Worm (Caenorhabditis elegans) whole organism, L4 larva: ENCODE data around the gene acn-1.

Experiments
- F26F4.8 ChIP-seq: fragments of 200-800 bp; sonication (Bioruptor generic); conservative IDR thresholded peaks from 2 replicates; pipeline ENCODE4 v1.3.6; 2022; ENCODE audit warnings: missing genetic modification characterization, missing compliant biosample characterization
- F37D6.2 ChIP-seq: sonication (generic microtip); optimal IDR thresholded peaks from 2 replicates; lab custom pipeline; 2016; ENCODE audit warnings: mild to moderate bottlenecking, missing genetic modification characterization, missing compliant biosample characterization
- F44E2.7 ChIP-seq: fragments of 200-800 bp; sonication (Bioruptor generic); IDR thresholded peaks from 2 replicates; pipeline ENCODE4 v2.1.2; 2022; ENCODE audit warnings: missing genetic modification characterization, missing compliant biosample characterization
- T26A8.4 ChIP-seq: fragments of 200-800 bp; sonication (Bioruptor generic); IDR thresholded peaks from 2 replicates; pipeline ENCODE4 v1.3.6; 2022; ENCODE audit warnings: missing genetic modification characterization, missing compliant biosample characterization
- Y48G9A.11 ChIP-seq: fragments of 200-800 bp; sonication (Bioruptor generic); IDR thresholded peaks from 2 replicates; pipeline ENCODE4 v1.3.6; 2022; ENCODE audit warnings: missing genetic modification reagents, missing genetic modification characterization, missing compliant biosample characterization
- Y5F2A.4 ChIP-seq: fragments of 200-800 bp; sonication (Bioruptor generic); optimal IDR thresholded peaks from 2 replicates; lab custom pipeline; 2018; ENCODE audit warnings: mild to moderate bottlenecking, missing genetic modification characterization, missing compliant biosample characterization
- Y75B8A.6 ChIP-seq: fragments of 200-800 bp; sonication (Bioruptor generic); IDR thresholded peaks from 2 replicates; pipeline ENCODE4 v1.3.6; 2022; ENCODE audit warnings: missing genetic modification reagents, missing genetic modification characterization, missing compliant biosample characterization
- ZK337.2 ChIP-seq: fragments of 200-800 bp; sonication (Bioruptor generic); IDR thresholded peaks from 2 replicates; pipeline ENCODE4 v1.3.6; 2022; ENCODE audit warnings: missing genetic modification reagents, missing genetic modification characterization, missing compliant biosample characterization
- aly-2 ChIP-seq: sonication (generic microtip); optimal IDR thresholded peaks from 2 replicates; lab custom pipeline; 2018; ENCODE audit warnings: missing biosample characterization, missing genetic modification characterization
- ama-1 ChIP-seq: fragments of 150-350 bp; optimal IDR thresholded peaks from 2 replicates; lab custom pipeline; 2014; ENCODE audit warnings: inconsistent platforms, mixed read lengths
- ceh-32 ChIP-seq: sonication (generic microtip); optimal IDR thresholded peaks from 2 replicates; lab custom pipeline; 2016; ENCODE audit warnings: mild to moderate bottlenecking, missing genetic modification characterization, missing compliant biosample characterization; ENCODE audit not compliant: poor library complexity
- ceh-44 ChIP-seq: fragments of 200-800 bp; sonication (Bioruptor generic); IDR thresholded peaks from 2 replicates; pipeline ENCODE4 v1.3.6; 2022; ENCODE audit warnings: missing genetic modification reagents, missing genetic modification characterization, missing compliant biosample characterization
- daf-16 ChIP-seq, 3 experiments: sonication (generic microtip); optimal IDR thresholded peaks; 2 replicates each; lab custom pipeline; 2016 to 2017; ENCODE audit warnings: missing genetic modification characterization in 3 of 3, missing genetic modification reagents in 3 of 3, mild to moderate bottlenecking in 2 of 3, missing compliant biosample characterization in 2 of 3, missing biosample characterization in 1 of 3, moderate library complexity in 1 of 3
- dmd-6 ChIP-seq: fragments of 200-800 bp; sonication (Bioruptor generic); IDR thresholded peaks from 2 replicates; pipeline ENCODE4 v1.3.6; 2022; ENCODE audit warnings: missing genetic modification reagents, missing genetic modification characterization, missing compliant biosample characterization
- dmd-8 ChIP-seq: fragments of 200-800 bp; sonication (Bioruptor generic); IDR thresholded peaks from 2 replicates; pipeline ENCODE4 v1.3.6; 2022; ENCODE audit warnings: missing genetic modification characterization, missing compliant biosample characterization
- dmd-9 ChIP-seq: fragments of 200-800 bp; sonication (Bioruptor generic); IDR thresholded peaks from 2 replicates; pipeline ENCODE4 v1.3.6; 2022; ENCODE audit warnings: missing genetic modification reagents, missing genetic modification characterization, missing compliant biosample characterization
- dpl-1 ChIP-seq: fragments of 150-350 bp; optimal IDR thresholded peaks from 2 replicates; lab custom pipeline; 2014; ENCODE audit warnings: missing biosample characterization, missing genetic modification reagents, missing genetic modification characterization
- dve-1 ChIP-seq: sonication (generic microtip); optimal IDR thresholded peaks from 2 replicates; lab custom pipeline; 2017; ENCODE audit warnings: antibody characterized with exemption, mild to moderate bottlenecking, missing genetic modification characterization, missing compliant biosample characterization; ENCODE audit not compliant: insufficient read depth
- egl-43 ChIP-seq: fragments of 200-800 bp; sonication (Bioruptor generic); IDR thresholded peaks from 2 replicates; pipeline ENCODE4 v1.3.6; 2022; ENCODE audit warnings: missing genetic modification reagents, missing genetic modification characterization, missing compliant biosample characterization
- fos-1 ChIP-seq: fragments of 150-350 bp; optimal IDR thresholded peaks from 2 replicates; lab custom pipeline; 2014; ENCODE audit warnings: missing biosample characterization, missing genetic modification characterization
- hlh-11 ChIP-seq: fragments of 200-800 bp; sonication (Bioruptor generic); optimal IDR thresholded peaks from 2 replicates; lab custom pipeline; 2018; ENCODE audit warnings: mild to moderate bottlenecking, missing genetic modification characterization, missing compliant biosample characterization
- hlh-30 ChIP-seq: sonication (generic microtip); optimal IDR thresholded peaks from 2 replicates; lab custom pipeline; 2017; ENCODE audit warnings: antibody characterized with exemption, mild to moderate bottlenecking, missing genetic modification characterization, missing compliant biosample characterization; ENCODE audit not compliant: insufficient read depth
- hmg-1.1 ChIP-seq: fragments of 200-800 bp; sonication (Bioruptor generic); IDR thresholded peaks from 2 replicates; pipeline ENCODE4 v1.3.6; 2022; ENCODE audit warnings: missing genetic modification reagents, missing genetic modification characterization, missing compliant biosample characterization
- lim-7 ChIP-seq: fragments of 200-800 bp; sonication (Bioruptor generic); IDR thresholded peaks from 2 replicates; pipeline ENCODE4 v1.3.6; 2022; ENCODE audit warnings: missing genetic modification characterization, missing compliant biosample characterization
- lin-13 ChIP-seq: fragments of 150-350 bp; optimal IDR thresholded peaks from 2 replicates; lab custom pipeline; 2014; ENCODE audit warnings: missing biosample characterization, missing genetic modification reagents, missing genetic modification characterization
- lin-39 ChIP-seq: fragments of 150-350 bp; optimal IDR thresholded peaks from 2 replicates; lab custom pipeline; 2014; ENCODE audit warnings: missing biosample characterization, missing genetic modification reagents, missing genetic modification characterization
- lsy-2 ChIP-seq, 2 experiments: fragments of 150-350 bp in 1 of 2; sonication (generic microtip) in 1 of 2; optimal IDR thresholded peaks; 2 replicates each; lab custom pipeline; 2014 to 2017; ENCODE audit warnings: missing biosample characterization in 2 of 2, missing genetic modification characterization in 2 of 2
- madf-5 ChIP-seq, 2 experiments: fragments of 200-800 bp; sonication (Bioruptor generic); IDR thresholded peaks; 2 replicates each; pipeline ENCODE4 v1.3.6; 2022; ENCODE audit warnings: missing compliant biosample characterization in 2 of 2, missing genetic modification characterization in 2 of 2
- madf-9 ChIP-seq: fragments of 200-800 bp; sonication (Bioruptor generic); conservative IDR thresholded peaks from 2 replicates; pipeline ENCODE4 v1.3.6; 2022; ENCODE audit warnings: missing genetic modification reagents, missing genetic modification characterization, missing compliant biosample characterization
- mep-1 ChIP-seq: fragments of 150-350 bp; sonication (generic microtip); optimal IDR thresholded peaks from 3 replicates; lab custom pipeline; 2014; ENCODE audit warnings: missing biosample characterization, missing genetic modification characterization
- mes-2 ChIP-seq: sonication (generic microtip); optimal IDR thresholded peaks from 2 replicates; lab custom pipeline; 2016; ENCODE audit warnings: missing genotype, mild to moderate bottlenecking, missing genetic modification characterization, missing compliant biosample characterization; ENCODE audit not compliant: poor library complexity, severe bottlenecking
- mxl-3 ChIP-seq: fragments of 200-800 bp; sonication (Bioruptor generic); optimal IDR thresholded peaks from 2 replicates; lab custom pipeline; 2018; ENCODE audit warnings: mild to moderate bottlenecking, missing genetic modification characterization, missing compliant biosample characterization
- nhr-10 ChIP-seq: fragments of 150-350 bp; optimal IDR thresholded peaks from 2 replicates; lab custom pipeline; 2014; ENCODE audit warnings: missing biosample characterization, missing genetic modification characterization
- nhr-102 ChIP-seq: sonication (generic microtip); optimal IDR thresholded peaks from 2 replicates; lab custom pipeline; 2016; ENCODE audit warnings: mild to moderate bottlenecking, missing genetic modification characterization, moderate library complexity, missing compliant biosample characterization
- nhr-237 ChIP-seq: sonication (generic microtip); optimal IDR thresholded peaks from 2 replicates; lab custom pipeline; 2017; ENCODE audit warnings: missing biosample characterization, missing genetic modification characterization
- nhr-48 ChIP-seq: sonication (generic microtip); optimal IDR thresholded peaks from 2 replicates; lab custom pipeline; 2016; ENCODE audit warnings: mild to moderate bottlenecking, missing genetic modification characterization, missing compliant biosample characterization
- nhr-77 ChIP-seq: fragments of 150-350 bp; optimal IDR thresholded peaks from 2 replicates; lab custom pipeline; 2014; ENCODE audit warnings: missing biosample characterization, missing genetic modification characterization
- php-3 ChIP-seq: fragments of 200-800 bp; sonication (Bioruptor generic); IDR thresholded peaks from 2 replicates; pipeline ENCODE4 v1.3.6; 2022; ENCODE audit warnings: missing genetic modification reagents, missing genetic modification characterization, missing compliant biosample characterization
- rbr-2 ChIP-seq: sonication (generic microtip); optimal IDR thresholded peaks from 2 replicates; lab custom pipeline; 2016; ENCODE audit warnings: missing genotype, missing genetic modification characterization, missing compliant biosample characterization
- saeg-2 ChIP-seq: fragments of 200-800 bp; sonication (Bioruptor generic); IDR thresholded peaks from 2 replicates; pipeline ENCODE4 v1.3.6; 2022; ENCODE audit warnings: missing genetic modification reagents, missing genetic modification characterization, missing compliant biosample characterization
- skn-1 ChIP-seq: fragments of 150-350 bp; optimal IDR thresholded peaks from 2 replicates; lab custom pipeline; 2014; ENCODE audit warnings: missing biosample characterization, missing genetic modification characterization
- snpc-1.2 ChIP-seq: fragments of 200-800 bp; sonication (Bioruptor generic); IDR thresholded peaks from 2 replicates; pipeline ENCODE4 v1.3.6; 2022; ENCODE audit warnings: missing genetic modification reagents, missing genetic modification characterization, missing compliant biosample characterization
- spr-3 ChIP-seq: fragments of 200-800 bp; sonication (Bioruptor generic); optimal IDR thresholded peaks from 2 replicates; lab custom pipeline; 2018; ENCODE audit warnings: mild to moderate bottlenecking, missing genetic modification characterization, missing compliant biosample characterization
- tag-97 ChIP-seq: fragments of 200-800 bp; sonication (Bioruptor generic); IDR thresholded peaks from 2 replicates; pipeline ENCODE4 v1.3.6; 2022; ENCODE audit warnings: missing genetic modification characterization, missing compliant biosample characterization
- unc-62 ChIP-seq, 3 experiments: fragments of 150-350 bp in 1 of 3; sonication (generic microtip); optimal IDR thresholded peaks in 2 of 3; peaks in 1 of 3; 1 replicate in 1 of 3; 2 replicates in 2 of 3; lab custom pipeline; 2014 to 2017; ENCODE audit warnings: missing biosample characterization in 3 of 3, missing genetic modification characterization in 3 of 3, missing genetic modification reagents in 3 of 3, missing genotype in 1 of 3
- vab-7 ChIP-seq: fragments of 200-800 bp; sonication (Bioruptor generic); IDR thresholded peaks from 2 replicates; pipeline ENCODE4 v1.3.6; 2022; ENCODE audit warnings: missing genetic modification reagents, missing genetic modification characterization, missing compliant biosample characterization
- ztf-11 ChIP-seq: fragments of 150-350 bp; optimal IDR thresholded peaks from 2 replicates; lab custom pipeline; 2014; ENCODE audit warnings: missing biosample characterization, missing genetic modification characterization

The acn-1 gene

ce11 chrX:5086212-5086611 lies 10.7 kb downstream of the acn-1 start:
- TF ChIP-seq hlh-11 (tag; lab: Kevin White, UChicago) (no peak), lsy-2 (tag; optimal IDR thresholded peaks at IDR 0.05; lab: Kevin White, UChicago) (peak in 1 of 2 experiments; percentile 27), skn-1 (tag; lab: Kevin White, UChicago) (no peak), spr-3 (no peak), mep-1 (peak; percentile 24), vab-7 (GFP tag; lab: Robert Waterston, UW) (no peak), tag-97 (GFP tag; lab: Robert Waterston, UW) (no peak), dve-1 (peak; percentile 28), hlh-30 (tag; lab: Kevin White, UChicago) (peak; percentile 12), ZK337.2 (GFP tag; lab: Robert Waterston, UW) (no peak), T26A8.4 (GFP tag; lab: Robert Waterston, UW) (no peak), unc-62 (GFP tag; optimal IDR thresholded peaks at IDR 0.05 in 1 of 2; lab: Kevin White, UChicago) (peak in 1 of 2 experiments; percentile 35), unc-62 (tag; optimal IDR thresholded peaks at IDR 0.05; lab: Kevin White, UChicago) (no peak), daf-16 (GFP tag; optimal IDR thresholded peaks at IDR 0.05; lab: Kevin White, UChicago) (peak in 1 of 2 experiments; percentile 23), daf-16 (tag; optimal IDR thresholded peaks at IDR 0.05; lab: Kevin White, UChicago) (peak; percentile 94)
- TF ChIP-seq, all 104 proteins: peak for 6

ce11 chrX:5085465-5085864 lies 11.4 kb downstream of the acn-1 start:
- TF ChIP-seq nhr-77 (tag; lab: Kevin White, UChicago) (peak; percentile 72), daf-16 (GFP tag; optimal IDR thresholded peaks at IDR 0.05; lab: Kevin White, UChicago) (peak; percentile 81 to 90), daf-16 (tag; optimal IDR thresholded peaks at IDR 0.05; lab: Kevin White, UChicago) (peak; percentile 74), F44E2.7 (GFP tag; lab: Robert Waterston, UW) (peak; percentile 74; the same call in 1 of the 2 replicates), madf-9 (GFP tag; lab: Robert Waterston, UW) (peak; percentile 91), mxl-3 (peak; percentile 65), saeg-2 (peak; percentile 91), fos-1 (tag; lab: Kevin White, UChicago) (no peak), Y48G9A.11 (GFP tag; lab: Robert Waterston, UW) (peak; percentile 84), lin-13 (GFP tag; lab: Kevin White, UChicago) (peak; percentile 85), lin-39 (tag; lab: Kevin White, UChicago) (no peak), lim-7 (peak; percentile 93), Y5F2A.4 (peak; percentile 74), ceh-44 (peak; percentile 60; the same call in 1 of the 2 replicates), mes-2 (tag; lab: Kevin White, UChicago) (peak; percentile 92), madf-5 (GFP tag; IDR thresholded peaks at IDR 0.05; lab: Robert Waterston, UW) (peak; percentile 90 to 92), hmg-1.1 (GFP tag; lab: Robert Waterston, UW) (peak; percentile 97), php-3 (GFP tag; lab: Robert Waterston, UW) (peak; percentile 92), skn-1 (tag; lab: Kevin White, UChicago) (no peak), Y75B8A.6 (GFP tag; lab: Robert Waterston, UW) (peak; percentile 89; the same call in 1 of the 2 replicates), ztf-11 (tag; lab: Kevin White, UChicago) (no peak), snpc-1.2 (GFP tag; lab: Robert Waterston, UW) (peak; percentile 93), F26F4.8 (peak; percentile 82; the same call in 1 of the 2 replicates), dmd-6 (GFP tag; lab: Robert Waterston, UW) (peak; percentile 81), rbr-2 (tag; lab: Kevin White, UChicago) (peak; percentile 93), nhr-48 (tag; lab: Kevin White, UChicago) (peak; percentile 87), ama-1 (lab: Kevin White, UChicago) (no peak), dpl-1 (GFP tag; lab: Kevin White, UChicago) (peak; percentile 35), F37D6.2 (peak; percentile 78), nhr-10 (tag; lab: Kevin White, UChicago) (no peak), T26A8.4 (GFP tag; lab: Robert Waterston, UW) (peak; percentile 90), dmd-8 (GFP tag; lab: Robert Waterston, UW) (peak; percentile 89), ceh-32 (tag; lab: Kevin White, UChicago) (peak; percentile 30), egl-43 (GFP tag; lab: Robert Waterston, UW) (peak; percentile 98), aly-2 (tag; lab: Kevin White, UChicago) (no peak), nhr-102 (tag; lab: Kevin White, UChicago) (peak; percentile 86), lsy-2 (tag; optimal IDR thresholded peaks at IDR 0.05; lab: Kevin White, UChicago) (peak; percentile 23 to 80), unc-62 (GFP tag; optimal IDR thresholded peaks at IDR 0.05 in 1 of 2; lab: Kevin White, UChicago) (peak in 1 of 2 experiments; percentile 99), unc-62 (tag; optimal IDR thresholded peaks at IDR 0.05; lab: Kevin White, UChicago) (no peak), nhr-237 (no peak), dmd-9 (peak; percentile 76; the same call in 1 of the 2 replicates)
